Fruit fly (Drosophila melanogaster) whole organism, embryonic: ENCODE data around the gene mRpS35.
A peak's percentile ranks its signal among the peaks of the same experiment; 100 is the strongest.

ENCODE experiments used
- Antp ChIP-seq: fragments of 200-800 bp; sonication (Bioruptor generic); optimal IDR thresholded peaks from 3 replicates; lab custom pipeline; 2016; ENCODE audit warnings: missing biosample characterization, missing genetic modification characterization
- Bteb2 ChIP-seq: fragments of 200-800 bp; sonication (Bioruptor generic); optimal IDR thresholded peaks from 2 replicates; lab custom pipeline; 2016; ENCODE audit warnings: missing biosample characterization, missing genetic modification characterization
- C15 ChIP-seq: fragments of 200-800 bp; sonication (Bioruptor generic); IDR thresholded peaks from 3 replicates; pipeline ENCODE4 v1.3.6; 2022; ENCODE audit warnings: missing biosample characterization, missing genetic modification characterization
- CG10147 ChIP-seq: fragments of 200-800 bp; sonication (Bioruptor generic); optimal IDR thresholded peaks from 2 replicates; lab custom pipeline; 2019; ENCODE audit warnings: missing biosample characterization, mild to moderate bottlenecking, missing genetic modification characterization, moderate library complexity
- CG13287 ChIP-seq: fragments of 200-800 bp; sonication (Bioruptor generic); IDR thresholded peaks from 2 replicates; pipeline ENCODE4 v1.3.6; 2022; ENCODE audit warnings: missing biosample characterization, missing genetic modification characterization; ENCODE audit not compliant: partially characterized antibody
- CG13424 ChIP-seq: fragments of 200-800 bp; sonication (Bioruptor generic); optimal IDR thresholded peaks from 2 replicates; lab custom pipeline; 2019; ENCODE audit warnings: missing biosample characterization, mild to moderate bottlenecking, missing genetic modification characterization, moderate library complexity
- CG13775 ChIP-seq: fragments of 200-800 bp; sonication (Bioruptor generic); optimal IDR thresholded peaks from 3 replicates; lab custom pipeline; 2017; ENCODE audit warnings: missing biosample characterization, mild to moderate bottlenecking, missing genetic modification characterization
- CG14441 ChIP-seq: fragments of 200-800 bp; sonication (Bioruptor generic); IDR thresholded peaks from 2 replicates; pipeline ENCODE4 v1.3.6; 2022; ENCODE audit warnings: missing biosample characterization, missing genetic modification characterization
- CG14667 ChIP-seq: fragments of 200-800 bp; sonication (Bioruptor generic); IDR thresholded peaks from 2 replicates; pipeline ENCODE4 v1.3.6; 2022; ENCODE audit warnings: missing biosample characterization, missing genetic modification characterization
- CG1647 ChIP-seq: fragments of 200-800 bp; sonication (Bioruptor generic); optimal IDR thresholded peaks from 3 replicates; lab custom pipeline; 2016; ENCODE audit warnings: missing biosample characterization, missing genetic modification characterization
- CG17385 ChIP-seq: fragments of 200-800 bp; sonication (Bioruptor generic); optimal IDR thresholded peaks from 3 replicates; lab custom pipeline; 2018; ENCODE audit warnings: missing biosample characterization, mild to moderate bottlenecking, missing genetic modification characterization
- CG18599 ChIP-seq: fragments of 200-800 bp; sonication (Bioruptor generic); optimal IDR thresholded peaks from 3 replicates; lab custom pipeline; 2017; ENCODE audit warnings: missing biosample characterization, missing genetic modification characterization, mild to moderate bottlenecking, moderate library complexity, missing genetic modification reagents
- CG2712 ChIP-seq: fragments of 200-800 bp; optimal IDR thresholded peaks from 3 replicates; lab custom pipeline; 2019; ENCODE audit warnings: missing biosample characterization, mild to moderate bottlenecking, missing genetic modification characterization, moderate library complexity
- CG3163 ChIP-seq: fragments of 200-800 bp; sonication (Bioruptor generic); optimal IDR thresholded peaks from 3 replicates; lab custom pipeline; 2016; ENCODE audit warnings: missing biosample characterization, missing genetic modification characterization
- CG3407 ChIP-seq: fragments of 200-800 bp; sonication (Bioruptor generic); optimal IDR thresholded peaks from 2 replicates; lab custom pipeline; 2018; ENCODE audit warnings: missing biosample characterization, mild to moderate bottlenecking, missing genetic modification characterization
- CG6791 ChIP-seq: fragments of 200-800 bp; sonication (Bioruptor generic); IDR thresholded peaks from 3 replicates; pipeline ENCODE4 v1.3.6; 2022; ENCODE audit warnings: missing biosample characterization, missing genetic modification characterization; ENCODE audit not compliant: partially characterized antibody
- CG7839 ChIP-seq: fragments of 200-800 bp; sonication (Bioruptor generic); optimal IDR thresholded peaks from 3 replicates; lab custom pipeline; 2018; ENCODE audit warnings: missing biosample characterization, mild to moderate bottlenecking, missing genetic modification characterization, moderate library complexity
- CG7963 ChIP-seq: fragments of 200-800 bp; sonication (Bioruptor generic); IDR thresholded peaks from 3 replicates; pipeline ENCODE4 v1.3.6; 2022; ENCODE audit warnings: missing biosample characterization, missing genetic modification characterization; ENCODE audit not compliant: partially characterized antibody
- Dip2 ChIP-seq: fragments of 200-800 bp; sonication (Bioruptor generic); IDR thresholded peaks from 2 replicates; pipeline ENCODE4 v1.3.6; 2022; ENCODE audit warnings: missing biosample characterization, missing genetic modification characterization
- ERR ChIP-seq: fragments of 200-800 bp; sonication (Bioruptor generic); optimal IDR thresholded peaks from 2 replicates; lab custom pipeline; 2016; ENCODE audit warnings: missing biosample characterization, missing genetic modification characterization
- Elba2 ChIP-seq: fragments of 200-800 bp; sonication (Bioruptor generic); optimal IDR thresholded peaks from 3 replicates; lab custom pipeline; 2016; ENCODE audit warnings: missing biosample characterization, missing genetic modification characterization
- Fer1 ChIP-seq: fragments of 200-800 bp; sonication (Bioruptor generic); optimal IDR thresholded peaks from 2 replicates; lab custom pipeline; 2017; ENCODE audit warnings: missing biosample characterization, mild to moderate bottlenecking, missing genetic modification characterization
- Fer3 ChIP-seq: fragments of 200-800 bp; sonication (Bioruptor generic); optimal IDR thresholded peaks from 2 replicates; lab custom pipeline; 2018; ENCODE audit warnings: missing biosample characterization, mild to moderate bottlenecking, missing genetic modification characterization, moderate library complexity
- HHEX ChIP-seq: fragments of 200-800 bp; sonication (Bioruptor generic); optimal IDR thresholded peaks from 3 replicates; lab custom pipeline; 2017; ENCODE audit warnings: missing biosample characterization, mild to moderate bottlenecking, missing genetic modification characterization, missing genetic modification reagents
- Jarid2 ChIP-seq: fragments of 200-800 bp; sonication (Bioruptor generic); optimal IDR thresholded peaks from 3 replicates; lab custom pipeline; 2017; ENCODE audit warnings: mild to moderate bottlenecking, missing biosample characterization, missing genetic modification reagents, missing genetic modification characterization
- Pdp1 ChIP-seq, 2 experiments: fragments of 200-800 bp; sonication (Bioruptor generic); optimal IDR thresholded peaks; 3 replicates each; lab custom pipeline; 2016; ENCODE audit warnings: missing biosample characterization in 2 of 2, missing genetic modification characterization in 2 of 2, mild to moderate bottlenecking in 1 of 2, moderate library complexity in 1 of 2
- Poxn ChIP-seq: fragments of 200-800 bp; sonication (Bioruptor generic); IDR thresholded peaks from 2 replicates; pipeline ENCODE4 v1.3.6; 2022; ENCODE audit warnings: missing biosample characterization, missing genetic modification characterization
- Ptx1 ChIP-seq: fragments of 200-800 bp; sonication (Bioruptor generic); IDR thresholded peaks from 2 replicates; pipeline ENCODE4 v1.3.6; 2022; ENCODE audit warnings: missing biosample characterization, missing genetic modification characterization
- Stat92E ChIP-seq, 3 experiments: fragments of >200 bp in 2 of 3; fragments of 200-800 bp in 1 of 3; sonication (Bioruptor generic) in 1 of 3; optimal IDR thresholded peaks; 2 replicates each; lab custom pipeline; 2017 to 2019; ENCODE audit warnings: missing biosample characterization in 3 of 3, missing genetic modification characterization in 3 of 3, mild to moderate bottlenecking in 1 of 3, moderate library complexity in 1 of 3
- TFAM ChIP-seq: fragments of 200-800 bp; sonication (Bioruptor generic); optimal IDR thresholded peaks from 2 replicates; lab custom pipeline; 2017; ENCODE audit warnings: missing biosample characterization, missing genetic modification characterization, inconsistent platforms
- ac ChIP-seq: fragments of 200-800 bp; sonication (Bioruptor generic); optimal IDR thresholded peaks from 3 replicates; lab custom pipeline; 2017; ENCODE audit warnings: missing biosample characterization, mild to moderate bottlenecking, missing genetic modification characterization
- al ChIP-seq: fragments of 200-800 bp; sonication (Bioruptor generic); IDR thresholded peaks from 2 replicates; pipeline ENCODE4 v1.3.6; 2022; ENCODE audit warnings: missing biosample characterization, missing genetic modification characterization
- ase ChIP-seq: fragments of 200-800 bp; sonication (Bioruptor generic); IDR thresholded peaks from 3 replicates; pipeline ENCODE4 v1.3.6; 2022; ENCODE audit warnings: missing biosample characterization, missing genetic modification characterization
- br ChIP-seq: fragments of >200 bp; optimal IDR thresholded peaks from 2 replicates; lab custom pipeline; 2017
- btn ChIP-seq: fragments of 200-800 bp; sonication (Bioruptor generic); optimal IDR thresholded peaks from 2 replicates; lab custom pipeline; 2016; ENCODE audit warnings: missing biosample characterization, missing genetic modification characterization
- ci ChIP-seq: fragments of 200-800 bp; sonication (Bioruptor generic); IDR thresholded peaks from 3 replicates; pipeline ENCODE4 v1.3.6; 2022; ENCODE audit warnings: missing biosample characterization, missing genetic modification characterization
- dimm ChIP-seq: fragments of 200-800 bp; sonication (Bioruptor generic); IDR thresholded peaks from 2 replicates; pipeline ENCODE4 v1.3.6; 2022; ENCODE audit warnings: missing biosample characterization, missing genetic modification characterization
- ems ChIP-seq: fragments of 200-800 bp; sonication (Bioruptor generic); optimal IDR thresholded peaks from 3 replicates; lab custom pipeline; 2016; ENCODE audit warnings: missing biosample characterization, missing genetic modification characterization
- eve ChIP-seq, 2 experiments: fragments of >200 bp; optimal IDR thresholded peaks; 2 replicates each; lab custom pipeline; 2017; ENCODE audit warnings: missing biosample characterization in 2 of 2, missing genetic modification characterization in 2 of 2
- gcm ChIP-seq: fragments of 200-800 bp; sonication (Bioruptor generic); optimal IDR thresholded peaks from 2 replicates; lab custom pipeline; 2019; ENCODE audit warnings: missing biosample characterization, mild to moderate bottlenecking, missing genetic modification characterization, moderate library complexity
- grau ChIP-seq: fragments of 200-800 bp; optimal IDR thresholded peaks from 3 replicates; lab custom pipeline; 2019; ENCODE audit warnings: missing biosample characterization, mild to moderate bottlenecking, missing genetic modification characterization, moderate library complexity
- gt ChIP-seq: fragments of 200-800 bp; sonication (Bioruptor generic); IDR thresholded peaks from 2 replicates; pipeline ENCODE4 v1.3.6; 2022; ENCODE audit warnings: missing biosample characterization, missing genetic modification characterization
- inv ChIP-seq: fragments of 200-800 bp; sonication (Bioruptor generic); IDR thresholded peaks from 2 replicates; pipeline ENCODE4 v1.3.6; 2022; ENCODE audit warnings: missing biosample characterization, missing genetic modification characterization; ENCODE audit not compliant: partially characterized antibody
- kah ChIP-seq: fragments of 200-800 bp; sonication (Bioruptor generic); optimal IDR thresholded peaks from 2 replicates; lab custom pipeline; 2018; ENCODE audit warnings: missing biosample characterization, mild to moderate bottlenecking, missing genetic modification characterization
- mam ChIP-seq: fragments of 200-800 bp; sonication (Bioruptor generic); optimal IDR thresholded peaks from 3 replicates; lab custom pipeline; 2016; ENCODE audit warnings: missing biosample characterization, missing genetic modification characterization
- odd ChIP-seq: fragments of 200-800 bp; sonication (Bioruptor generic); optimal IDR thresholded peaks from 2 replicates; lab custom pipeline; 2017; ENCODE audit warnings: missing biosample characterization, mild to moderate bottlenecking, missing genetic modification characterization
- onecut ChIP-seq: fragments of 200-800 bp; sonication (Bioruptor generic); IDR thresholded peaks from 2 replicates; pipeline ENCODE4 v1.3.6; 2022; ENCODE audit warnings: missing biosample characterization, missing genetic modification characterization
- psq ChIP-seq: fragments of 200-800 bp; sonication (Bioruptor generic); optimal IDR thresholded peaks from 2 replicates; lab custom pipeline; 2017; ENCODE audit warnings: missing biosample characterization, missing genetic modification characterization
- rib ChIP-seq: fragments of 200-800 bp; sonication (Bioruptor generic); IDR thresholded peaks from 2 replicates; pipeline ENCODE4 v1.3.6; 2022; ENCODE audit warnings: missing biosample characterization, missing genetic modification characterization
- salm ChIP-seq: fragments of 200-800 bp; sonication (Bioruptor generic); optimal IDR thresholded peaks from 2 replicates; lab custom pipeline; 2018; ENCODE audit warnings: missing biosample characterization, mild to moderate bottlenecking, missing genetic modification characterization
- zen ChIP-seq: fragments of 200-800 bp; sonication (Bioruptor generic); optimal IDR thresholded peaks from 3 replicates; lab custom pipeline; 2018; ENCODE audit warnings: missing biosample characterization, mild to moderate bottlenecking, missing genetic modification characterization, moderate library complexity
- zfh2 ChIP-seq: fragments of 200-800 bp; sonication (Bioruptor generic); optimal IDR thresholded peaks from 2 replicates; lab custom pipeline; 2016; ENCODE audit warnings: missing biosample characterization, missing genetic modification characterization

The mRpS35 gene

dm6 chr3L:2765013-2765738 lies 15.5 kb upstream of the mRpS35 start (continued):
- TF ChIP-seq TFAM (GFP tag; lab: Kevin White, UChicago) (no peak), eve (GFP tag; optimal IDR thresholded peaks at IDR 0.05; lab: Kevin White, UChicago) (no peak), salm (tag; lab: Kevin White, UChicago) (no peak), ems (GFP tag; lab: Kevin White, UChicago) (no peak), CG3163 (GFP tag; lab: Kevin White, UChicago) (no peak), kah (GFP tag; lab: Kevin White, UChicago) (peak; percentile 70), CG10147 (GFP tag; lab: Kevin White, UChicago) (no peak), ac (GFP tag; lab: Kevin White, UChicago) (no peak), CG7839 (peak; percentile 24), mam (GFP tag; lab: Kevin White, UChicago) (no peak), CG14667 (GFP tag; lab: Robert Waterston, UW) (no peak), zen (no peak), Dip2 (GFP tag; lab: Robert Waterston, UW) (no peak), CG7963 (GFP tag; lab: Robert Waterston, UW) (no peak), inv (GFP tag; lab: Robert Waterston, UW) (no peak), dimm (no peak), CG13424 (no peak), CG6791 (no peak), Stat92E (GFP tag; optimal IDR thresholded peaks at IDR 0.05; lab: Kevin White, UChicago) (no peak), onecut (no peak), HHEX (GFP tag; lab: Kevin White, UChicago) (no peak), zfh2 (GFP tag; lab: Kevin White, UChicago) (no peak), gcm (no peak), Poxn (GFP tag; lab: Robert Waterston, UW) (no peak), CG14441 (GFP tag; lab: Robert Waterston, UW) (peak; percentile 31; the same call in 1 of the 2 replicates), gt (GFP tag; lab: Robert Waterston, UW) (no peak), ERR (GFP tag; lab: Kevin White, UChicago) (no peak), al (no peak), CG3407 (GFP tag; lab: Kevin White, UChicago) (no peak), Ptx1 (no peak), br (no peak), Fer1 (no peak), Antp (peak; percentile 20), Bteb2 (GFP tag; lab: Kevin White, UChicago) (no peak)

DNA sequence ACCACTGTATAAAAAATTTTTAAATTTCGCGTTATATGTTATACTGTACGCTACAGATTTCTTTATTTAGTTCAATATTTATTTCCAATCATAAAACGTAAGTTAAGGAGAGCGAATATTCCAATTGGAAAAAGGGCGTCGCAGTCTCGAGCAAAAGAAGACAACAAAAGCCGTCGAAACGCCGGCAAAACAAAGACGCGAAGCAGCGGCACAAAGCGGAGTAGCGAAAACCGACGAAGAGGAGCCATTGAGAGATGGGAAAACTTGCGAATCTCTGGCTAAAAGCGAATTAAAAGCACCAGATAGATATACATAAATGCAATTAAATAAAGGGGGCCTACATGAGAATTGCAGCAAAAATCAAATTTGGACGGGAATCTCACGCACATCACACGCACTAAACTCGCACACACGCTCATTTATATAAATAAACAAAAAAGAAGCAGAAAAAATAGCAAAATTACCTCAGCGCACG lies 14.9 kb upstream of the mRpS35 start:
- TF ChIP-seq Fer3 (tag; lab: Kevin White, UChicago) (no peak), CG18599 (GFP tag; lab: Kevin White, UChicago) (no peak), Jarid2 (no peak), CG2712 (no peak), CG13287 (GFP tag; lab: Robert Waterston, UW) (no peak), CG17385 (GFP tag; lab: Kevin White, UChicago) (peak; percentile 81), rib (GFP tag; lab: Robert Waterston, UW) (peak; percentile 44; the same call in 1 of the 2 replicates), Pdp1 (GFP tag; optimal IDR thresholded peaks at IDR 0.05; lab: Kevin White, UChicago) (peak in 1 of 2 experiments; percentile 59), Elba2 (GFP tag; lab: Kevin White, UChicago) (peak; percentile 57), psq (peak; percentile 83), C15 (GFP tag; lab: Robert Waterston, UW) (no peak), odd (no peak), btn (GFP tag; lab: Kevin White, UChicago) (no peak), CG1647 (GFP tag; lab: Kevin White, UChicago) (no peak), CG13775 (GFP tag; lab: Kevin White, UChicago) (no peak), ci (0 out of 3 replicates have a peak, but pooled peaks have one; percentile 15), ase (no peak), grau (peak; percentile 44)
